Worm (Caenorhabditis elegans) whole organism, dauer: ENCODE measurements around the gene mltn-9.

Source experiments
- unc-62 ChIP-seq: sonication (generic microtip); optimal IDR thresholded peaks from 2 replicates; lab custom pipeline; 2017; ENCODE audit warnings: missing biosample characterization, missing genetic modification reagents, missing genetic modification characterization

The mltn-9 gene

ce11 chrII:14615735-14616134, at the start of gene mltn-9:
TSS of gene mltn-9 (plus strand) at chrII:14616035.
- no peak for TF ChIP-seq unc-62 (GFP tag; lab: Kevin White, UChicago)

ce11 chrII:14567811-14568210, 48.0 kb upstream of the mltn-9 start:
- TF ChIP-seq unc-62 (GFP tag; lab: Kevin White, UChicago), result no peak

ce11 chrII:14569322-14569721, 46.5 kb upstream of the mltn-9 start:
- TF ChIP-seq unc-62 (GFP tag; lab: Kevin White, UChicago), result no peak

ce11 chrII:14570541-14571160, 45.2 kb upstream of the mltn-9 start:
- TF ChIP-seq unc-62 (GFP tag; lab: Kevin White, UChicago), result no peak

ce11 chrII:14573315-14573714, 42.5 kb upstream of the mltn-9 start, which contains the start of gene madf-5:
TSS of gene madf-5 (plus strand) at chrII:14573615.
- no peak for TF ChIP-seq unc-62 (GFP tag; lab: Kevin White, UChicago)

ce11 chrII:14574790-14575189, 41.0 kb upstream of the mltn-9 start:
- TF ChIP-seq unc-62 (GFP tag; lab: Kevin White, UChicago), result no peak

ce11 chrII:14576429-14576828, 39.4 kb upstream of the mltn-9 start, which contains the start of gene C01G12.13:
TSS of gene C01G12.13 (plus strand) at chrII:14576729.
- no peak for TF ChIP-seq unc-62 (GFP tag; lab: Kevin White, UChicago)

ce11 chrII:14578013-14578412, 37.8 kb upstream of the mltn-9 start, which contains the start of gene nspb-7:
TSS of gene nspb-7 (plus strand) at chrII:14578313.
- TF ChIP-seq unc-62 (GFP tag; lab: Kevin White, UChicago), result no peak

ce11 chrII:14578716-14579115, 37.1 kb upstream of the mltn-9 start, which contains the start of gene C01G12.9:
TSS of gene C01G12.9 (plus strand) at chrII:14579016.
- no peak for TF ChIP-seq unc-62 (GFP tag; lab: Kevin White, UChicago)

ce11 chrII:14580549-14580948, 35.3 kb upstream of the mltn-9 start, which contains the start of the genes nspb-8 and nspb-9:
TSS of gene nspb-8 (minus strand) at chrII:14580649.
TSS of gene nspb-9 (plus strand) at chrII:14580859.
- TF ChIP-seq unc-62 (GFP tag; lab: Kevin White, UChicago), result no peak

- no peak for TF ChIP-seq unc-62 (GFP tag; lab: Kevin White, UChicago)
Measured at ce11 chrII:14582206-14582605, 33.6 kb upstream of the mltn-9 start, which contains the start of gene C01G12.3. TSS of gene C01G12.3 (minus strand) at chrII:14582306.

ce11 chrII:14587407-14587806, 28.4 kb upstream of the mltn-9 start, which contains the start of gene C01G12.5:
TSS of gene C01G12.5 (minus strand) at chrII:14587507.
- no peak for TF ChIP-seq unc-62 (GFP tag; lab: Kevin White, UChicago)

ce11 chrII:14588162-14588561, 27.7 kb upstream of the mltn-9 start, which contains the start of gene nspb-10:
TSS of gene nspb-10 (minus strand) at chrII:14588262.
- TF ChIP-seq unc-62 (GFP tag; lab: Kevin White, UChicago), result no peak

- TF ChIP-seq unc-62 (GFP tag; lab: Kevin White, UChicago), result no peak
Measured at ce11 chrII:14591699-14592098, 24.1 kb upstream of the mltn-9 start, which contains the start of gene C01G12.7. TSS of gene C01G12.7 (minus strand) at chrII:14591893.

- no peak for TF ChIP-seq unc-62 (GFP tag; lab: Kevin White, UChicago)
Measured at ce11 chrII:14592629-14593028, 23.2 kb upstream of the mltn-9 start.

- no peak for TF ChIP-seq unc-62 (GFP tag; lab: Kevin White, UChicago)
Measured at ce11 chrII:14593281-14593680, 22.6 kb upstream of the mltn-9 start, which contains the start of gene catp-4. TSS of gene catp-4 (plus strand) at chrII:14593581.

- TF ChIP-seq unc-62 (GFP tag; lab: Kevin White, UChicago), result no peak
Measured at ce11 chrII:14597788-14598187, 18.0 kb upstream of the mltn-9 start.
